Worm (Caenorhabditis elegans) whole organism, early embryonic: ENCODE data around the gene T15H9.4.

ENCODE experiments used
- B0310.2 ChIP-seq: sonication (generic microtip); optimal IDR thresholded peaks from 2 replicates; lab custom pipeline; 2016; ENCODE audit warnings: mild to moderate bottlenecking, missing genetic modification characterization, missing compliant biosample characterization
- F13C5.2 ChIP-seq: sonication (generic microtip); optimal IDR thresholded peaks from 2 replicates; lab custom pipeline; 2017; ENCODE audit warnings: mild to moderate bottlenecking, missing genetic modification characterization, inconsistent platforms, missing compliant biosample characterization
- aly-1 ChIP-seq: sonication (generic microtip); optimal IDR thresholded peaks from 2 replicates; lab custom pipeline; 2016; ENCODE audit warnings: missing genetic modification characterization, missing compliant biosample characterization
- ama-1 ChIP-seq: fragments of 150-350 bp; optimal IDR thresholded peaks from 2 replicates; lab custom pipeline; 2014
- ceh-13 ChIP-seq: fragments of 200-800 bp; sonication (Bioruptor generic); optimal IDR thresholded peaks from 2 replicates; lab custom pipeline; 2018; ENCODE audit warnings: mild to moderate bottlenecking, missing genetic modification characterization, missing compliant biosample characterization
- ceh-36 ChIP-seq: sonication (generic microtip); optimal IDR thresholded peaks from 2 replicates; lab custom pipeline; 2016; ENCODE audit warnings: missing genetic modification characterization, inconsistent platforms, missing compliant biosample characterization
- ets-7 ChIP-seq: sonication (generic microtip); optimal IDR thresholded peaks from 2 replicates; lab custom pipeline; 2016; ENCODE audit warnings: missing genotype, missing genetic modification characterization, missing compliant biosample characterization
- flt-1 ChIP-seq: fragments of 200-800 bp; sonication (Bioruptor generic); IDR thresholded peaks from 2 replicates; pipeline ENCODE4 v1.3.6; 2022; ENCODE audit warnings: missing genetic modification characterization, missing compliant biosample characterization
- hmbx-1 ChIP-seq: sonication (generic microtip); optimal IDR thresholded peaks from 2 replicates; lab custom pipeline; 2016; ENCODE audit warnings: mild to moderate bottlenecking, missing genetic modification characterization, missing compliant biosample characterization
- hmg-4 ChIP-seq: fragments of 200-800 bp; sonication (Bioruptor generic); optimal IDR thresholded peaks from 2 replicates; lab custom pipeline; 2018; ENCODE audit warnings: mild to moderate bottlenecking, missing genetic modification characterization, missing compliant biosample characterization
- hnd-1 ChIP-seq: sonication (generic microtip); optimal IDR thresholded peaks from 2 replicates; lab custom pipeline; 2016; ENCODE audit warnings: missing genetic modification characterization, missing compliant biosample characterization
- pes-1 ChIP-seq: fragments of 200-800 bp; sonication (Bioruptor generic); IDR thresholded peaks from 2 replicates; pipeline ENCODE4 v1.3.6; 2022; ENCODE audit warnings: missing genetic modification reagents, missing genetic modification characterization, missing compliant biosample characterization
- scrt-1 ChIP-seq: fragments of 200-800 bp; sonication (Bioruptor generic); IDR thresholded peaks from 2 replicates; pipeline ENCODE4 v1.3.6; 2022; ENCODE audit warnings: missing genetic modification characterization, missing compliant biosample characterization
- sea-1 ChIP-seq: fragments of 200-800 bp; sonication (Bioruptor generic); conservative IDR thresholded peaks from 2 replicates; pipeline ENCODE4 v1.3.6; 2022; ENCODE audit warnings: missing genetic modification characterization, missing compliant biosample characterization
- tbx-11 ChIP-seq: fragments of 200-800 bp; sonication (Bioruptor generic); IDR thresholded peaks from 2 replicates; pipeline ENCODE4 v1.3.6; 2022; ENCODE audit warnings: missing genetic modification characterization, missing compliant biosample characterization
- tbx-37 ChIP-seq: fragments of 200-800 bp; sonication (Bioruptor generic); conservative IDR thresholded peaks from 2 replicates; pipeline ENCODE4 v1.3.6; 2022; ENCODE audit warnings: missing genetic modification reagents, missing genetic modification characterization, missing compliant biosample characterization
- tra-4 ChIP-seq: sonication (generic microtip); optimal IDR thresholded peaks from 2 replicates; lab custom pipeline; 2017; ENCODE audit warnings: missing genetic modification characterization, missing compliant biosample characterization

Gene T15H9.4

DNA sequence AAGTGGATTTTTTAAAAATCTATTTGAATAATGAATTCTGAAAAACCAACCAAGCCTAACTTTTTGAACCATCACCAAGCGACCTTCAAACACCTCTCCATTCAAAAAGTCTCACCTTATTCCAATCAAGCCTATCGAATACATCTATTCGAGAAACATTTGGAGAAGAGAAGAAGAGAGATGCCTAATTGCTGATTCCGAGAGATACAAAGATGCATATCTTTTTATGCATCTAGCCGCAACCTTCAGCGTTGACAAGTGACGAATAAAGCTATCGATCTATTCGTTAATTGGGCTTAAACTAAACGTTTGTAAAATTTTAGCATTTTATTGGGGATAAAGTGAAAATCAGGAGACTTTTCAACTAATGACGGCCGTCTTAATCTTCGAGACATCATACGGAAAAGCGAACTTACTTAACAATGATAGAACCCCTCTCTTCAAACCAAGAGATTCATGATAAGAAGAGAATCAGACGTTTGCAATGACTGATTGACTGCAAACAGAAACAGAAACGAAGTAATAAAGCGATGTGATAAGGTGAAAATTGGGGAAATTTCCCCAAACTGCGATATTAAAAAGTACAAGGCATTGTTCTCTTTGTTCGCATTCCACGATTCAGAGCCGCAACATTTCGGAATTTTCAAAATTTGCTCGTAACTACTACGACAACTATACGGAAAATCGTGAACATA is 33.4 kb downstream of the T15H9.4 start:
- TF ChIP-seq ama-1 (lab: Kevin White, UChicago) (no peak), flt-1 (GFP tag; lab: Robert Waterston, UW) (no peak), sea-1 (GFP tag; lab: Robert Waterston, UW) (no peak), aly-1 (tag; lab: Kevin White, UChicago) (no peak), tbx-11 (GFP tag; lab: Robert Waterston, UW) (no peak), hnd-1 (no peak), tra-4 (no peak), pes-1 (GFP tag; lab: Robert Waterston, UW) (no peak), F13C5.2 (no peak), hmg-4 (GFP tag; lab: Kevin White, UChicago) (no peak), tbx-37 (GFP tag; lab: Robert Waterston, UW) (no peak), ceh-13 (GFP tag; lab: Kevin White, UChicago) (no peak), hmbx-1 (no peak)

DNA sequence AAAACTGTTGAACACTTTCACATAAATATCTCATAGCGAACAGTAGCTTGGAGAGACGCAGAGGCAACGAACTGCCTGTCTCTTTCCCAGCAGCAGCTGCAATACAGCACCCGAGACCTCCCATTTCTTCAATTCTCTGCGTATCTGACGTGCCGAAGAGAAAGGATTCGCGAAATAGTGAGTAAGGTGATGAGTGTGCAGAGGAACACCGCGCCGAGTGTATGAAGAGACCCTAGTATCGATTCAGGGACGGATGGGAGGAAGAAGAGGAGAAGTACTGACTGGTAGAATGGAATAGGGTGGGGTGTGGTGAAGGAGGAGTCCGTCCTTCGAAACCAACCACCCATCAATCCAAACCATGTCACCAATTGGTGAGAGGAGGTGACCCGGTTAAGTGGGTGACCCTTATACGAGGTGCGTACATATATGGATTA is 34.5 kb downstream of the T15H9.4 start:
- TF ChIP-seq ceh-13 (GFP tag; lab: Kevin White, UChicago) (peak; percentile 4), F13C5.2 (peak; percentile 42), ama-1 (lab: Kevin White, UChicago) (no peak), ets-7 (tag; lab: Kevin White, UChicago) (peak; percentile 7), hmg-4 (GFP tag; lab: Kevin White, UChicago) (peak; percentile 77), scrt-1 (no peak), sea-1 (GFP tag; lab: Robert Waterston, UW) (0 out of 2 replicates have a peak, but pooled peaks have one; percentile 33)

DNA sequence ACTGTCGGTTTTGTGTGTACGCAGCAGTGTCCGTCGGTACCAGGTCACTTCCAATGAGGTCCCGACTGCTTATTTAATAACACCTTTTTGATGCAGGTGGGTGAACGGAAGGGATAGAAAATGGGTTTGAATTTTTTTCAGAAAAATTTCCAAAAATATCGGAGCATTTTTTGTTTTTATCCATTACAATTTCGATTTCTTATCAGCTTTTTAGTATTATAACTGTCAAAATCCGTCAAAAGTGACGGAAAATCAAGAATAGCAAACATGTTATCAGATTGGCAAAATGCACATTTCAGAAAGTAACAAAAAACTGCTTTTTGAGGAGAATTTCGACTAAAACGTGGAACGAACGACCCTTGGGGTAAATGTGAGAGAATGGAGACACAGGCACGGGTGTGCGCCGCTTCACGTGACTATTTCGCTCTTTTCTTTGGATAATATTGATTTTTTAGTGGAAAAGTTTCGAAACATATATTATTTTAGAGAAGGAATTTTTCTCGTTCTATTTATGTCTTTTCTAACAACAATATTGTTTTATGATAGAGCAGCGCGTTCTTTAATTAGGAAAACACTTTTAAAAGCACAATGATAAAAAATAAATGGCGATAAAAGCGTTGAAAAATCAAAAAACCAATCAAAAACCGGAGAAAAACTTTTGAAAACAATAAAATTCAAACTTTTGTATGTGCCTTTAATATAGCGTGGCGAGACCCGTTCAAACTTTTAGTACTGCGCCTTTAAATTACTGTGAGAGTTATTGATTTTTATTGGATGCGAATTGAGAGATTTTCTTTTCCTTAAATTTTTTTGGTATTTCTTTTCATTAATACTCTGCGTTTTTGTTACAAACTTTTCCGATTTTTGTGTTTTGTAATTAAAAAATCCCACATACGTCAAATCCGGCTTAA is 35.5 kb downstream of the T15H9.4 start, which contains the start of gene sqv-8:
Gene sqv-8 (plus strand): TSS at position 51 of the 911 bp plus-strand sequence.
- TF ChIP-seq ama-1 (lab: Kevin White, UChicago): no peak
- TF ChIP-seq flt-1 (GFP tag; lab: Robert Waterston, UW): no peak
- no peak for TF ChIP-seq tbx-37 (GFP tag; lab: Robert Waterston, UW)
- TF ChIP-seq ets-7 (tag; lab: Kevin White, UChicago): no peak
- no peak for TF ChIP-seq hmg-4 (GFP tag; lab: Kevin White, UChicago)
- no peak for TF ChIP-seq tra-4
- no peak for TF ChIP-seq sea-1 (GFP tag; lab: Robert Waterston, UW)
- TF ChIP-seq tbx-11 (GFP tag; lab: Robert Waterston, UW): no peak
- TF ChIP-seq ceh-36 (tag; lab: Kevin White, UChicago): no peak
- no peak for TF ChIP-seq scrt-1
- no peak for TF ChIP-seq F13C5.2
- TF ChIP-seq hmbx-1: no peak
- TF ChIP-seq hnd-1: no peak

DNA sequence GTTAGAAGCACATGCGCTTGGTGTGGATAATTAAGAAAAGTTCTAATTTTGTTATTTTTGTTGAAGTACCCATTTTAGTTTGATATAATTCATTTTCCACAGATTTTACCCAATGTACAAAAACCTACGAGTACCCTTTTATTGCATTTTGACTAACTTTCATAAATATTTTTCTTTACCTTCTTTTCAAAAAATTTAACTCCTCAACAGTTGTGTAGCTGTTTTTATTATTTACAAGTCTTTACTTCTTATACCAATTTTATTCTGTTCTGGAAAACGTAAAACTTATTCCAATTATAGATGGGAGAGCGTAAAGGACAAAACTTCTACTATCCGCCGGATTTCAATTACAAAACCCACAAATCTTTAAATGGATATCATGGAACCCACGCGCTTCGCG is 37.5 kb downstream of the T15H9.4 start, which contains the start of gene ZK1307.9:
Gene ZK1307.9 (plus strand): TSS at position 301 of the 400 bp plus-strand sequence.
- TF ChIP-seq pes-1 (GFP tag; lab: Robert Waterston, UW) (no peak), flt-1 (GFP tag; lab: Robert Waterston, UW) (no peak), ets-7 (tag; lab: Kevin White, UChicago) (no peak), ceh-36 (tag; lab: Kevin White, UChicago) (no peak), F13C5.2 (no peak), sea-1 (GFP tag; lab: Robert Waterston, UW) (no peak), ceh-13 (GFP tag; lab: Kevin White, UChicago) (no peak), B0310.2 (no peak), aly-1 (tag; lab: Kevin White, UChicago) (no peak), tbx-37 (GFP tag; lab: Robert Waterston, UW) (no peak), ama-1 (lab: Kevin White, UChicago) (no peak)

DNA sequence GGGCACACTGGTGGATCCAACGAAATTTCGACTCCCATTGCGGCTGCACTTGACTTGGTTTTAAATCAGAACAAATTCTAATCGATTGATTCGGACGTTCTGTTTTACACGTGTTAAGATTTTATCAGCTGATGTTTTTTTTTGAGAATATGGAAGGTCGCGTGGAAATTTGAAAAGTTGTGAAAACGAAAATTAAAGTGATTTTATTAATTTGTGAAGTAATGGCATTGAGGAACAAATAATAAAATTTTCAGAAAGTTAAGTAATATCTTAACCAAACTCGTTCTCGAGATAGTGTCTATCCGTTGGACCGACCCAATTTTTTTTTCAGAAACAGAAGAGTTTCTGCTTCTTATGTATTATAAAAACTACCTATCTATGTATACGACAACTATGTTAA is 40.0 kb downstream of the T15H9.4 start, which contains the start of gene ZK1307.4:
Gene ZK1307.4 (minus strand): TSS at position 101 of the 400 bp plus-strand sequence.
- no peak for TF ChIP-seq flt-1 (GFP tag; lab: Robert Waterston, UW)
- no peak for TF ChIP-seq sea-1 (GFP tag; lab: Robert Waterston, UW)
- TF ChIP-seq ets-7 (tag; lab: Kevin White, UChicago): no peak
- no peak for TF ChIP-seq tra-4
- TF ChIP-seq hmbx-1: no peak
- no peak for TF ChIP-seq ceh-36 (tag; lab: Kevin White, UChicago)
- no peak for TF ChIP-seq pes-1 (GFP tag; lab: Robert Waterston, UW)
- TF ChIP-seq F13C5.2: no peak
- TF ChIP-seq tbx-11 (GFP tag; lab: Robert Waterston, UW): no peak
- TF ChIP-seq scrt-1: no peak
- TF ChIP-seq hnd-1: no peak
- TF ChIP-seq hmg-4 (GFP tag; lab: Kevin White, UChicago): no peak
- TF ChIP-seq aly-1 (tag; lab: Kevin White, UChicago): no peak
- TF ChIP-seq B0310.2: no peak
- no peak for TF ChIP-seq ceh-13 (GFP tag; lab: Kevin White, UChicago)
- TF ChIP-seq tbx-37 (GFP tag; lab: Robert Waterston, UW): no peak
- no peak for TF ChIP-seq ama-1 (lab: Kevin White, UChicago)

DNA sequence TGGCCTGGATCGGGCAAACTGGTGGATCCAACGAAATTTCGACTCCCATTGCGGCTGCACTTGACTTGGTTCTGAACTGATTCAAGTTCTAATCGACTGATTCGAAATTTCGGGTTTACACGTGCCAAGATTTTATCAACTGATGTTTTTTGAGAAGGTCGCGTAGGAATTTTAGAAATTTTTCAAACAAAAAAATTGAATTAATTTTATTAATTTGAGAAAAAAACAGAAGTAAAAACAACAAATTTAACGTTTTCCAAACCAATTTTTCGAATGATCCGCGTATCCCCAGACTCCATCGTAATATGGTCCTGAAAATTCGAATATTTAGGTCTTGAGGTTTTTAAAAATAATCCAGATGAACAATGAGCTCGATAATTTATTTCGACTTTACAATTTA is 41.2 kb downstream of the T15H9.4 start, which contains the start of gene ZK1307.3:
Gene ZK1307.3 (minus strand): TSS at position 101 of the 400 bp plus-strand sequence.
- TF ChIP-seq ceh-36 (tag; lab: Kevin White, UChicago) (no peak), flt-1 (GFP tag; lab: Robert Waterston, UW) (no peak), ets-7 (tag; lab: Kevin White, UChicago) (no peak)
